Worm (Caenorhabditis elegans) whole organism, young adult: ENCODE data around the gene crn-4.
A peak's percentile ranks its signal among the peaks of the same experiment; 100 is the strongest.

Experiments used
- D2030.7 ChIP-seq: fragments of 200-800 bp; sonication (Bioruptor generic); IDR thresholded peaks from 2 replicates; pipeline ENCODE4 v1.3.6; 2022; ENCODE audit warnings: missing genetic modification reagents, missing genetic modification characterization, missing compliant biosample characterization
- F33H1.4 ChIP-seq: fragments of 200-800 bp; sonication (Bioruptor generic); IDR thresholded peaks from 2 replicates; pipeline ENCODE4 v1.3.6; 2022; ENCODE audit warnings: missing genetic modification reagents, missing genetic modification characterization, missing compliant biosample characterization
- T26A5.8 ChIP-seq: sonication (generic microtip); optimal IDR thresholded peaks from 2 replicates; lab custom pipeline; 2016; ENCODE audit warnings: missing genetic modification characterization, missing compliant biosample characterization
- attf-6 ChIP-seq: fragments of 200-800 bp; sonication (Bioruptor generic); IDR thresholded peaks from 2 replicates; pipeline ENCODE4 v1.3.6; 2022; ENCODE audit warnings: missing genetic modification reagents, missing genetic modification characterization, missing compliant biosample characterization
- ccch-3 ChIP-seq: fragments of 200-800 bp; sonication (Bioruptor generic); optimal IDR thresholded peaks from 2 replicates; lab custom pipeline; 2018; ENCODE audit warnings: mild to moderate bottlenecking, missing genetic modification characterization, missing compliant biosample characterization
- ceh-100 ChIP-seq: fragments of 200-800 bp; sonication (Bioruptor generic); IDR thresholded peaks from 2 replicates; pipeline ENCODE4 v1.3.6; 2022; ENCODE audit warnings: missing genetic modification reagents, missing genetic modification characterization, missing compliant biosample characterization
- dox-1 ChIP-seq: fragments of 200-800 bp; sonication (Bioruptor generic); IDR thresholded peaks from 2 replicates; pipeline ENCODE4 v1.3.6; 2022; ENCODE audit warnings: missing genetic modification reagents, missing genetic modification characterization, missing compliant biosample characterization
- dpl-1 ChIP-seq: fragments of 150-350 bp; optimal IDR thresholded peaks from 2 replicates; lab custom pipeline; 2014; ENCODE audit warnings: missing biosample characterization, missing genetic modification reagents, missing genetic modification characterization
- efl-1 ChIP-seq: fragments of 150-350 bp; optimal IDR thresholded peaks from 2 replicates; lab custom pipeline; 2014; ENCODE audit warnings: missing biosample characterization, missing genetic modification reagents, missing genetic modification characterization
- hmg-20 ChIP-seq: fragments of 200-800 bp; sonication (Bioruptor generic); IDR thresholded peaks from 2 replicates; pipeline ENCODE4 v1.3.6; 2022; ENCODE audit warnings: missing genetic modification reagents, missing genetic modification characterization, missing compliant biosample characterization
- hrde-1 ChIP-seq: sonication (generic microtip); optimal IDR thresholded peaks from 2 replicates; lab custom pipeline; 2016; ENCODE audit warnings: missing genetic modification characterization, mild to moderate bottlenecking, missing compliant biosample characterization, moderate library complexity, missing genotype, missing genetic modification reagents, borderline replicate concordance
- lsl-1 ChIP-seq: fragments of 200-800 bp; sonication (Bioruptor generic); optimal IDR thresholded peaks from 2 replicates; lab custom pipeline; 2018; ENCODE audit warnings: mild to moderate bottlenecking, missing genetic modification characterization, moderate library complexity, missing compliant biosample characterization
- madf-3 ChIP-seq: fragments of 200-800 bp; sonication (Bioruptor generic); IDR thresholded peaks from 2 replicates; pipeline ENCODE4 v1.3.6; 2022; ENCODE audit warnings: missing genetic modification reagents, missing genetic modification characterization, missing compliant biosample characterization
- madf-8 ChIP-seq: fragments of 200-800 bp; sonication (Bioruptor generic); conservative IDR thresholded peaks from 2 replicates; pipeline ENCODE4 v1.3.6; 2022; ENCODE audit warnings: missing genetic modification reagents, missing genetic modification characterization, missing compliant biosample characterization
- nfya-2 ChIP-seq: fragments of 200-800 bp; sonication (Bioruptor generic); IDR thresholded peaks from 2 replicates; pipeline ENCODE4 v1.3.6; 2022; ENCODE audit warnings: missing genetic modification reagents, missing genetic modification characterization, missing compliant biosample characterization
- pbrm-1 ChIP-seq: fragments of 200-800 bp; sonication (Bioruptor generic); IDR thresholded peaks from 2 replicates; pipeline ENCODE4 v1.3.6; 2022; ENCODE audit warnings: missing genetic modification reagents, missing genetic modification characterization, missing compliant biosample characterization
- rec-8 ChIP-seq, 2 experiments: sonication (generic microtip); optimal IDR thresholded peaks; 2 replicates each; lab custom pipeline; 2016; ENCODE audit warnings: mild to moderate bottlenecking in 2 of 2, missing genetic modification characterization in 2 of 2, missing genetic modification reagents in 2 of 2, missing genotype in 2 of 2, missing biosample characterization in 1 of 2, missing compliant biosample characterization in 1 of 2, moderate library complexity in 1 of 2
- repo-1 ChIP-seq: sonication (generic microtip); optimal IDR thresholded peaks from 2 replicates; lab custom pipeline; 2017; ENCODE audit warnings: mild to moderate bottlenecking, missing genetic modification characterization, missing compliant biosample characterization
- sdz-38 ChIP-seq: sonication (generic microtip); optimal IDR thresholded peaks from 2 replicates; lab custom pipeline; 2016; ENCODE audit warnings: missing genotype, missing genetic modification characterization, missing compliant biosample characterization
- snpc-1.1 ChIP-seq: sonication (generic microtip); optimal IDR thresholded peaks from 2 replicates; lab custom pipeline; 2017; ENCODE audit warnings: missing genetic modification characterization, mild to moderate bottlenecking, missing compliant biosample characterization, antibody characterized with exemption, moderate library complexity, missing genotype, missing genetic modification reagents; ENCODE audit not compliant: insufficient read depth
- snpc-3.4 ChIP-seq: sonication (generic microtip); optimal IDR thresholded peaks from 2 replicates; lab custom pipeline; 2017; ENCODE audit warnings: missing genetic modification characterization, mild to moderate bottlenecking, missing compliant biosample characterization, antibody characterized with exemption, moderate library complexity, missing genotype, missing genetic modification reagents
- snpc-4 ChIP-seq, 5 experiments: fragments of 150-350 bp in 1 of 5; sonication (generic microtip) in 4 of 5; optimal IDR thresholded peaks; 2 replicates each; lab custom pipeline; 2014 to 2018; ENCODE audit warnings: missing genetic modification characterization in 5 of 5, missing biosample characterization in 3 of 5, antibody characterized with exemption in 2 of 5, mild to moderate bottlenecking in 2 of 5, missing compliant biosample characterization in 2 of 5, missing genotype in 2 of 5, moderate library complexity in 2 of 5, missing genetic modification reagents in 1 of 5
- tbx-9 ChIP-seq: sonication (generic microtip); optimal IDR thresholded peaks from 2 replicates; lab custom pipeline; 2016; ENCODE audit warnings: borderline replicate concordance, missing genetic modification characterization, inconsistent platforms, missing compliant biosample characterization
- tlf-1 ChIP-seq: fragments of 200-800 bp; sonication (Bioruptor generic); optimal IDR thresholded peaks from 2 replicates; lab custom pipeline; 2018; ENCODE audit warnings: mild to moderate bottlenecking, missing genetic modification characterization, missing compliant biosample characterization
- xnd-1 ChIP-seq: sonication (generic microtip); optimal IDR thresholded peaks from 2 replicates; lab custom pipeline; 2016; ENCODE audit warnings: missing genotype, missing genetic modification reagents, missing genetic modification characterization, missing compliant biosample characterization
- ztf-25 ChIP-seq: fragments of 200-800 bp; sonication (Bioruptor generic); IDR thresholded peaks from 2 replicates; pipeline ENCODE4 v1.3.6; 2022; ENCODE audit warnings: missing genetic modification reagents, missing genetic modification characterization, missing compliant biosample characterization

crn-4 gene

DNA sequence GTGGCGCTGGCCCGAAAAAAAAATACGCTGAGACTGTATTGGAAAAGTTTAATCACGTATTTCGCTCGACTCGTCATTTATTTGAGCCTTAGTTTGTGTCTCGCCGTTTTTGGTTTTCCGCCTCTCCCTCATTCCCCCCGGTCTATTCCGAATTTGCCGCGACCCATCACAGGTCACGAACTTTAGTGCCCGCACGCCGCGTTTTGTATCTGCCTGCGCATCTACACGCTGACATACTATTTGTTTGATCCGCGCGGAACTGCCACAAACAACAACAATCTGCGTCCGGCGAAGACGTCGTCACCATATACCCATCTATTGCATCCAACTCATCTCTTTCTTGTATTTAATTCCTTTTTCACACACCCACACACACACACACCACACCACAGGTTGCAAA is 47.7 kb downstream of the crn-4 start:
- no peak for TF ChIP-seq hrde-1
- TF ChIP-seq pbrm-1 (GFP tag; lab: Robert Waterston, UW), result no peak
- TF ChIP-seq hmg-20 (GFP tag; lab: Robert Waterston, UW), result no peak
- TF ChIP-seq dpl-1, result no peak
- TF ChIP-seq lsl-1 (GFP tag; lab: Kevin White, UChicago), result no peak
- no peak for TF ChIP-seq efl-1
- no peak for TF ChIP-seq F33H1.4
- TF ChIP-seq madf-3 (GFP tag; lab: Robert Waterston, UW), result 0 out of 2 replicates have a peak, but pooled peaks have one; percentile 8

- no peak for TF ChIP-seq attf-6 (GFP tag; lab: Robert Waterston, UW)
- TF ChIP-seq sdz-38 (tag; lab: Kevin White, UChicago), result no peak
- no peak for TF ChIP-seq nfya-2 (GFP tag; lab: Robert Waterston, UW)
- no peak for TF ChIP-seq snpc-1.1
- no peak for TF ChIP-seq tlf-1 (GFP tag; lab: Kevin White, UChicago)
- no peak for TF ChIP-seq T26A5.8
- TF ChIP-seq madf-8 (GFP tag; lab: Robert Waterston, UW), result no peak
- no peak for TF ChIP-seq ceh-100
- no peak for TF ChIP-seq ccch-3 (GFP tag; lab: Kevin White, UChicago)
- no peak for TF ChIP-seq ztf-25 (GFP tag; lab: Robert Waterston, UW)
- TF ChIP-seq tbx-9 (tag; lab: Kevin White, UChicago), result no peak
- no peak for TF ChIP-seq rec-8 (tag; optimal IDR thresholded peaks at IDR 0.05; lab: Kevin White, UChicago)
- TF ChIP-seq repo-1 (tag; lab: Kevin White, UChicago), result no peak
- no peak for TF ChIP-seq dox-1 (GFP tag; lab: Robert Waterston, UW)
- no peak for TF ChIP-seq snpc-4 (GFP tag; optimal IDR thresholded peaks at IDR 0.05; lab: Kevin White, UChicago)
- TF ChIP-seq snpc-4 (tag; optimal IDR thresholded peaks at IDR 0.05; lab: Kevin White, UChicago), result no peak
- no peak for TF ChIP-seq D2030.7 (GFP tag; lab: Robert Waterston, UW)
- no peak for TF ChIP-seq xnd-1
- no peak for TF ChIP-seq snpc-3.4
Measured at ce11 chrX:2208391-2208790, 49.5 kb downstream of the crn-4 start.
